Worm (Caenorhabditis elegans) whole organism, mixed stage, embryonic: ENCODE measurements around the gene vha-1.

Source experiments
- blmp-1 ChIP-seq: fragments of 150-350 bp; optimal IDR thresholded peaks from 2 replicates; lab custom pipeline; 2014; ENCODE audit warnings: missing biosample characterization, missing genetic modification characterization
- lin-32 ChIP-seq: fragments of 200-800 bp; sonication (Bioruptor generic); optimal IDR thresholded peaks from 2 replicates; lab custom pipeline; 2018; ENCODE audit warnings: mild to moderate bottlenecking, missing genetic modification characterization, missing compliant biosample characterization
- lsy-2 ChIP-seq: fragments of 150-350 bp; optimal IDR thresholded peaks from 2 replicates; lab custom pipeline; 2014; ENCODE audit warnings: missing biosample characterization, missing genetic modification characterization
- pha-4 ChIP-seq: fragments of 150-350 bp; optimal IDR thresholded peaks from 2 replicates; lab custom pipeline; 2018; ENCODE audit warnings: missing biosample characterization, missing genetic modification reagents, missing genetic modification characterization
- unc-62 ChIP-seq: fragments of 150-350 bp; optimal IDR thresholded peaks from 2 replicates; lab custom pipeline; 2014; ENCODE audit warnings: missing biosample characterization, missing genetic modification reagents, missing genetic modification characterization

- TF ChIP-seq lin-32 (GFP tag; lab: Kevin White, UChicago) (no peak), blmp-1 (no peak), unc-62 (no peak), lsy-2 (tag; lab: Kevin White, UChicago) (no peak), pha-4 (tag; lab: Kevin White, UChicago) (no peak)
These were observed 22.2 kb upstream of the vha-1 start, which contains the start of gene rmd-1 for ce11 chrIII:9758848-9759247.
